Fruit fly (Drosophila melanogaster) whole organism, prepupa: Measurements from ENCODE around the gene CG43901.
A peak's percentile ranks its signal among the peaks of the same experiment; 100 is the strongest.

Source experiments
- Blimp-1 ChIP-seq: fragments of 200-800 bp; sonication (Bioruptor generic); optimal IDR thresholded peaks from 3 replicates; lab custom pipeline; 2017; ENCODE audit warnings: missing biosample characterization, missing genetic modification characterization, mild to moderate bottlenecking, moderate library complexity, missing genetic modification reagents
- CG10631 ChIP-seq: fragments of 200-800 bp; sonication (Bioruptor generic); optimal IDR thresholded peaks from 2 replicates; lab custom pipeline; 2016; ENCODE audit warnings: missing biosample characterization, missing genetic modification characterization
- CG10669 ChIP-seq: fragments of 200-800 bp; sonication (Bioruptor generic); optimal IDR thresholded peaks from 3 replicates; lab custom pipeline; 2018; ENCODE audit warnings: missing biosample characterization, mild to moderate bottlenecking, missing genetic modification characterization, moderate library complexity
- CG11294 ChIP-seq: fragments of 200-800 bp; sonication (Bioruptor generic); IDR thresholded peaks from 2 replicates; pipeline ENCODE4 v1.3.6; 2022; ENCODE audit warnings: missing biosample characterization, missing genetic modification characterization
- CG11762 ChIP-seq: fragments of 200-800 bp; sonication (Bioruptor generic); optimal IDR thresholded peaks from 3 replicates; lab custom pipeline; 2016; ENCODE audit warnings: missing biosample characterization, missing genetic modification characterization; ENCODE audit not compliant: insufficient read depth
- CG11902 ChIP-seq: fragments of 200-800 bp; sonication (Bioruptor generic); optimal IDR thresholded peaks from 3 replicates; lab custom pipeline; 2016; ENCODE audit warnings: missing biosample characterization, missing genetic modification characterization
- CG15336 ChIP-seq: fragments of 200-800 bp; sonication (Bioruptor generic); IDR thresholded peaks from 2 replicates; pipeline ENCODE4 v1.3.6; 2022; ENCODE audit warnings: missing biosample characterization, missing genetic modification characterization
- CG1621 ChIP-seq: fragments of 200-800 bp; sonication (Bioruptor generic); optimal IDR thresholded peaks from 3 replicates; lab custom pipeline; 2018; ENCODE audit warnings: missing biosample characterization, mild to moderate bottlenecking, missing genetic modification characterization
- CG16779 ChIP-seq: fragments of 200-800 bp; sonication (Bioruptor generic); optimal IDR thresholded peaks from 3 replicates; lab custom pipeline; 2017; ENCODE audit warnings: missing biosample characterization, mild to moderate bottlenecking, missing genetic modification characterization
- CG3032 ChIP-seq: fragments of 200-800 bp; optimal IDR thresholded peaks from 2 replicates; lab custom pipeline; 2019; ENCODE audit warnings: missing biosample characterization, mild to moderate bottlenecking, missing genetic modification characterization, moderate library complexity
- CG32006 ChIP-seq: fragments of 200-800 bp; sonication (Bioruptor generic); optimal IDR thresholded peaks from 3 replicates; lab custom pipeline; 2017; ENCODE audit warnings: missing biosample characterization, mild to moderate bottlenecking, missing genetic modification characterization
- CG34406 ChIP-seq: fragments of 200-800 bp; sonication (Bioruptor generic); optimal IDR thresholded peaks from 3 replicates; lab custom pipeline; 2016; ENCODE audit warnings: missing biosample characterization, missing genetic modification characterization
- CG3919 ChIP-seq: fragments of 200-800 bp; sonication (Bioruptor generic); optimal IDR thresholded peaks from 3 replicates; lab custom pipeline; 2016; ENCODE audit warnings: missing biosample characterization, missing genetic modification characterization
- CG4318 ChIP-seq: fragments of 200-800 bp; sonication (Bioruptor generic); optimal IDR thresholded peaks from 3 replicates; lab custom pipeline; 2017; ENCODE audit warnings: missing biosample characterization, mild to moderate bottlenecking, missing genetic modification characterization
- CG6163 ChIP-seq: fragments of 200-800 bp; sonication (Bioruptor generic); IDR thresholded peaks from 3 replicates; pipeline ENCODE4 v1.3.6; 2022; ENCODE audit warnings: missing biosample characterization, missing genetic modification characterization
- CG6276 ChIP-seq: fragments of 200-800 bp; sonication (Bioruptor generic); optimal IDR thresholded peaks from 2 replicates; lab custom pipeline; 2017; ENCODE audit warnings: missing biosample characterization, mild to moderate bottlenecking, missing genetic modification characterization
- CG6854 ChIP-seq: fragments of 200-800 bp; sonication (Bioruptor generic); optimal IDR thresholded peaks from 2 replicates; lab custom pipeline; 2017; ENCODE audit warnings: missing biosample characterization, mild to moderate bottlenecking, missing genetic modification characterization
- CG7368 ChIP-seq: fragments of 200-800 bp; sonication (Bioruptor generic); optimal IDR thresholded peaks from 3 replicates; lab custom pipeline; 2016; ENCODE audit warnings: missing biosample characterization, missing genetic modification characterization
- CG8119 ChIP-seq: fragments of 200-800 bp; sonication (Bioruptor generic); IDR thresholded peaks from 3 replicates; pipeline ENCODE4 v1.3.6; 2022; ENCODE audit warnings: missing biosample characterization, missing genetic modification characterization
- CG8319 ChIP-seq: fragments of 200-800 bp; sonication (Bioruptor generic); optimal IDR thresholded peaks from 3 replicates; lab custom pipeline; 2016; ENCODE audit warnings: missing biosample characterization, missing genetic modification characterization
- CG9139 ChIP-seq: fragments of 200-800 bp; sonication (Bioruptor generic); optimal IDR thresholded peaks from 3 replicates; lab custom pipeline; 2017; ENCODE audit warnings: missing biosample characterization, mild to moderate bottlenecking, missing genetic modification characterization
- Eip75B ChIP-seq: fragments of 200-800 bp; sonication (Bioruptor generic); optimal IDR thresholded peaks from 3 replicates; lab custom pipeline; 2016; ENCODE audit warnings: missing biosample characterization, missing genetic modification characterization
- Eip78C ChIP-seq: fragments of 200-800 bp; sonication (Bioruptor generic); peaks from one replicate; lab custom pipeline; 2016; ENCODE audit warnings: missing biosample characterization, missing genetic modification characterization
- Eip93F ChIP-seq: fragments of 200-800 bp; sonication (Bioruptor generic); optimal IDR thresholded peaks from 2 replicates; lab custom pipeline; 2016; ENCODE audit warnings: missing biosample characterization, mild to moderate bottlenecking, missing genetic modification characterization
- Ets21C ChIP-seq: fragments of 200-800 bp; sonication (Bioruptor generic); optimal IDR thresholded peaks from 3 replicates; lab custom pipeline; 2016; ENCODE audit warnings: missing biosample characterization, missing genetic modification characterization
- Ets96B ChIP-seq: fragments of 200-800 bp; optimal IDR thresholded peaks from 2 replicates; lab custom pipeline; 2019; ENCODE audit warnings: missing biosample characterization, mild to moderate bottlenecking, missing genetic modification characterization, moderate library complexity
- Gug ChIP-seq: fragments of 200-800 bp; sonication (Bioruptor generic); IDR thresholded peaks from 2 replicates; pipeline ENCODE4 v1.3.6; 2022; ENCODE audit warnings: missing biosample characterization, missing genetic modification characterization
- Hr38 ChIP-seq: sonication (Bioruptor generic); optimal IDR thresholded peaks from 2 replicates; lab custom pipeline; 2016; ENCODE audit warnings: missing biosample characterization, missing genetic modification characterization
- Hr4 ChIP-seq: fragments of 200-800 bp; sonication (Bioruptor generic); optimal IDR thresholded peaks from 3 replicates; lab custom pipeline; 2016; ENCODE audit warnings: missing biosample characterization, missing genetic modification characterization
- Lpt ChIP-seq: fragments of 200-800 bp; sonication (Bioruptor generic); optimal IDR thresholded peaks from 3 replicates; lab custom pipeline; 2016; ENCODE audit warnings: missing biosample characterization, missing genetic modification characterization
- Met ChIP-seq: fragments of 200-800 bp; sonication (Bioruptor generic); optimal IDR thresholded peaks from 3 replicates; lab custom pipeline; 2016; ENCODE audit warnings: missing biosample characterization, missing genetic modification characterization
- Smox ChIP-seq: fragments of 200-800 bp; sonication (Bioruptor generic); optimal IDR thresholded peaks from 3 replicates; lab custom pipeline; 2016; ENCODE audit warnings: missing biosample characterization, missing genetic modification characterization
- Sox102F ChIP-seq: fragments of 200-800 bp; sonication (Bioruptor generic); optimal IDR thresholded peaks from 2 replicates; lab custom pipeline; 2016; ENCODE audit warnings: missing biosample characterization, mild to moderate bottlenecking, missing genetic modification characterization
- Sox14 ChIP-seq: fragments of 200-800 bp; sonication (Bioruptor generic); optimal IDR thresholded peaks from 3 replicates; lab custom pipeline; 2016; ENCODE audit warnings: missing biosample characterization, missing genetic modification characterization
- Sox15 ChIP-seq: fragments of 200-800 bp; sonication (Bioruptor generic); optimal IDR thresholded peaks from 3 replicates; lab custom pipeline; 2016; ENCODE audit warnings: missing biosample characterization, missing genetic modification characterization
- achi ChIP-seq: fragments of 200-800 bp; sonication (Bioruptor generic); optimal IDR thresholded peaks from 3 replicates; lab custom pipeline; 2016; ENCODE audit warnings: missing biosample characterization, missing genetic modification characterization
- acj6 ChIP-seq: fragments of 200-800 bp; sonication (Bioruptor generic); optimal IDR thresholded peaks from 3 replicates; lab custom pipeline; 2016; ENCODE audit warnings: missing biosample characterization, missing genetic modification characterization
- dac ChIP-seq: fragments of 200-800 bp; sonication (Bioruptor generic); optimal IDR thresholded peaks from 2 replicates; lab custom pipeline; 2017; ENCODE audit warnings: missing biosample characterization, mild to moderate bottlenecking, missing genetic modification characterization
- dsx ChIP-seq: fragments of 200-800 bp; optimal IDR thresholded peaks from 3 replicates; lab custom pipeline; 2019; ENCODE audit warnings: missing biosample characterization, mild to moderate bottlenecking, missing genetic modification characterization, moderate library complexity; ENCODE audit not compliant: poor library complexity, severe bottlenecking
- eg ChIP-seq: fragments of 200-800 bp; sonication (Bioruptor generic); IDR thresholded peaks from 3 replicates; pipeline ENCODE4 v1.3.6; 2022; ENCODE audit warnings: missing biosample characterization, missing genetic modification characterization
- esn ChIP-seq: fragments of 200-800 bp; sonication (Bioruptor generic); optimal IDR thresholded peaks from 2 replicates; lab custom pipeline; 2016; ENCODE audit warnings: missing biosample characterization, mild to moderate bottlenecking, missing genetic modification characterization, moderate library complexity
- fd59A ChIP-seq: fragments of 200-800 bp; sonication (Bioruptor generic); optimal IDR thresholded peaks from 2 replicates; lab custom pipeline; 2017; ENCODE audit warnings: missing biosample characterization, mild to moderate bottlenecking, missing genetic modification characterization, missing genetic modification reagents
- fkh ChIP-seq: fragments of 200-800 bp; sonication (Bioruptor generic); optimal IDR thresholded peaks from 3 replicates; lab custom pipeline; 2017; ENCODE audit warnings: missing biosample characterization, mild to moderate bottlenecking, missing genetic modification characterization, moderate library complexity
- lz ChIP-seq: fragments of 200-800 bp; sonication (Bioruptor generic); optimal IDR thresholded peaks from 3 replicates; lab custom pipeline; 2016; ENCODE audit warnings: missing biosample characterization, missing genetic modification characterization
- net ChIP-seq: fragments of 200-800 bp; sonication (Bioruptor generic); optimal IDR thresholded peaks from 3 replicates; lab custom pipeline; 2016; ENCODE audit warnings: missing biosample characterization, missing genetic modification characterization
- spab ChIP-seq: fragments of 200-800 bp; sonication (Bioruptor generic); optimal IDR thresholded peaks from 2 replicates; lab custom pipeline; 2017; ENCODE audit warnings: missing biosample characterization, mild to moderate bottlenecking, missing genetic modification characterization, missing genetic modification reagents
- svp ChIP-seq: fragments of 200-800 bp; sonication (Bioruptor generic); peaks from one replicate; lab custom pipeline; 2016; ENCODE audit warnings: missing biosample characterization, missing genetic modification characterization
- vri ChIP-seq: fragments of 200-800 bp; sonication (Bioruptor generic); optimal IDR thresholded peaks from 3 replicates; lab custom pipeline; 2016; ENCODE audit warnings: missing biosample characterization, mild to moderate bottlenecking, missing genetic modification characterization

CG43901 gene

dm6 chrX:10959912-10960311 lies 54.3 kb downstream of the CG43901 start (continued):
- TF ChIP-seq Blimp-1 (GFP tag; lab: Kevin White, UChicago) (no peak), CG11762 (peak; percentile 11), fd59A (GFP tag; lab: Kevin White, UChicago) (no peak), net (peak; percentile 55), Eip75B (GFP tag; lab: Kevin White, UChicago) (peak; percentile 12), CG6854 (GFP tag; lab: Kevin White, UChicago) (no peak), CG8319 (no peak), CG15336 (GFP tag; lab: Robert Waterston, UW) (peak; percentile 78), vri (no peak), Lpt (GFP tag; lab: Kevin White, UChicago) (peak; percentile 17), CG11902 (GFP tag; lab: Kevin White, UChicago) (no peak)

DNA sequence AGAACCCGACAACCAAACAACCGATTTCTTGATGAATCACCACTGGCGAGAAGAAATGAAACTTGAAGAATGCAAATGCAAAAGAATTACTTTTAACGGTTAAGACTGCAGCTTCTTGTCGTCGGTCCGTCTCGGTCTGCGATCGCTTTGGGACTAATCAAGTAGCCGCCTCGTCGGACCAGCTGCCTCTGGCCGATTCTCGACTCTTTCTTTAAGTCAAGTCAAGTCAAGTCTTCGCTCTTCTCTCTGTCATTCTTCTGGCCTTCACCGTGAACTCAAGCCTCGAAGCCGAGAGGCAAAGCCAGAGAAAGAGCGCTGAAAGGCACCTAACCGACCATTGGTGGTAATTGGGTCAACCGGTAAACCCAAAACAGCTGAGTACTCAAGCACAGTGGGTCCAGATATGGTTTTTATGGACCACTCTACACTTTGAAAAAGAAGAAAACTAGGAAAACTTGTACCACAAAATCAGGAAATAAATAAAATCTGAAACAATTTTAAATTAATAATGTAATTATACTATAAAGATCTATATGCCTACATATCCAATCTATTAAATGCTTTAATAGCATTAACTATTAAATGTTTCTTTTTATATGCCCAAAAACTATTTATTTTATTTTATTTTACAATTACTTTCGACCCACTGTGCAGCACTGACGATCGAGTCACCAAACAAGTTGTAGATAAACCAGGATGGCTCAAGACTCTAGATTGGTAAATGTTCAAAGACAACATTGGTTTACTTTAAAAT lies 61.6 kb downstream of the CG43901 start, which contains the start of gene C901:
C901 (minus strand) TSS at position 157 of the 754 bp plus-strand sequence.
- TF ChIP-seq CG15336 (GFP tag; lab: Robert Waterston, UW) (peak; percentile 92), Blimp-1 (GFP tag; lab: Kevin White, UChicago) (no peak), Eip93F (no peak), Sox102F (GFP tag; lab: Kevin White, UChicago) (no peak), esn (GFP tag; lab: Kevin White, UChicago) (peak; percentile 45), CG3032 (peak; percentile 35), svp (peak; percentile 74), Hr38 (GFP tag; lab: Kevin White, UChicago) (no peak), Sox14 (GFP tag; lab: Kevin White, UChicago) (no peak), CG11902 (GFP tag; lab: Kevin White, UChicago) (peak; percentile 44), vri (no peak), fkh (no peak), Hr4 (GFP tag; lab: Kevin White, UChicago) (peak; percentile 64), Eip78C (GFP tag; lab: Kevin White, UChicago) (peak; percentile 89), Ets21C (GFP tag; lab: Kevin White, UChicago) (no peak), spab (peak; percentile 7), net (peak; percentile 67), Smox (GFP tag; lab: Kevin White, UChicago) (peak; percentile 27), CG10631 (GFP tag; lab: Kevin White, UChicago) (peak; percentile 65), CG6276 (GFP tag; lab: Kevin White, UChicago) (peak; percentile 91), Sox15 (GFP tag; lab: Kevin White, UChicago) (peak; percentile 43), Gug (GFP tag; lab: Robert Waterston, UW) (peak; percentile 74), CG6163 (peak; percentile 55; the same call in 1 of the 3 replicates), CG1621 (tag; lab: Kevin White, UChicago) (no peak), CG11294 (GFP tag; lab: Robert Waterston, UW) (peak; percentile 52), achi (GFP tag; lab: Kevin White, UChicago) (peak; percentile 81), CG16779 (peak; percentile 41), acj6 (peak; percentile 67), CG6854 (GFP tag; lab: Kevin White, UChicago) (no peak), CG10669 (GFP tag; lab: Kevin White, UChicago) (peak; percentile 32), CG8119 (GFP tag; lab: Robert Waterston, UW) (peak; percentile 92), CG3919 (GFP tag; lab: Kevin White, UChicago) (peak; percentile 72), CG4318 (GFP tag; lab: Kevin White, UChicago) (peak; percentile 86), CG9139 (GFP tag; lab: Kevin White, UChicago) (no peak), lz (GFP tag; lab: Kevin White, UChicago) (peak; percentile 4), CG34406 (peak; percentile 82), fd59A (GFP tag; lab: Kevin White, UChicago) (no peak), CG32006 (peak; percentile 93), CG7368 (GFP tag; lab: Kevin White, UChicago) (peak; percentile 54), dsx (GFP tag; lab: Kevin White, UChicago) (peak; percentile 28), Ets96B (tag; lab: Kevin White, UChicago) (peak; percentile 29), dac (GFP tag; lab: Kevin White, UChicago) (peak; percentile 81), eg (GFP tag; lab: Robert Waterston, UW) (peak; percentile 79), Met (GFP tag; lab: Kevin White, UChicago) (peak; percentile 13), CG8319 (peak; percentile 47)
